Worm (Caenorhabditis elegans): Measurements from ENCODE around the gene sas-4.
A peak's percentile ranks its signal among the peaks of the same experiment; 100 is the strongest.

Gene sas-4

DNA sequence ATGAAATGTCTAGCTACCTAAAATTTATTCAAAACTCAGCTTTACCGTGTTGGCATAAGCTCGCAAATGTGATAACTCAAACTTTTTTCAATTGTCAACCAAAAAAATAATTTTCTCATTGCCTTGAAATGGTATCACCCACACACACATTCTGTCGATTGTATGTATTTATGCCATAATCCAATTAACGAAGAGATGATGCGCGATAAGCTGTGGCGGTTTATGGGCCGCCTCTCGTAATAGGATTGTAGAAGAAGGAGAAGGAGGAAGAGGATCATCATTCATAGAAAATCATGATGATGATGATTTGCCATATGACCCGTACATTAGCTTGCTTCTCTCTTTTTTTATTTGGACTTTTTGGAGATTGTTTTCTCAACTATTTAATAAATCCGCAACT lies 29.2 kb downstream of the sas-4 start:
- no peak for TF ChIP-seq R02D3.7 (tag; optimal IDR thresholded peaks at IDR 0.05)
- no peak for TF ChIP-seq ZK546.5 (tag; optimal IDR thresholded peaks at IDR 0.05)
- TF ChIP-seq F13H6.1 (tag; optimal IDR thresholded peaks at IDR 0.05): no peak
- no peak for TF ChIP-seq ztf-4 (tag; optimal IDR thresholded peaks at IDR 0.05)
- no peak for TF ChIP-seq lin-13 (GFP tag; optimal IDR thresholded peaks at IDR 0.05)
- no peak for TF ChIP-seq nhr-237 (tag; optimal IDR thresholded peaks at IDR 0.05)
- TF ChIP-seq nhr-10 (tag; optimal IDR thresholded peaks at IDR 0.05): no peak
- no peak for TF ChIP-seq skn-1 (tag; optimal IDR thresholded peaks at IDR 0.05)
- no peak for TF ChIP-seq nhr-23 (tag; optimal IDR thresholded peaks at IDR 0.05)
- no peak for TF ChIP-seq ceh-82 (tag; optimal IDR thresholded peaks at IDR 0.05)
- no peak for TF ChIP-seq ztf-11 (tag; optimal IDR thresholded peaks at IDR 0.05)

DNA sequence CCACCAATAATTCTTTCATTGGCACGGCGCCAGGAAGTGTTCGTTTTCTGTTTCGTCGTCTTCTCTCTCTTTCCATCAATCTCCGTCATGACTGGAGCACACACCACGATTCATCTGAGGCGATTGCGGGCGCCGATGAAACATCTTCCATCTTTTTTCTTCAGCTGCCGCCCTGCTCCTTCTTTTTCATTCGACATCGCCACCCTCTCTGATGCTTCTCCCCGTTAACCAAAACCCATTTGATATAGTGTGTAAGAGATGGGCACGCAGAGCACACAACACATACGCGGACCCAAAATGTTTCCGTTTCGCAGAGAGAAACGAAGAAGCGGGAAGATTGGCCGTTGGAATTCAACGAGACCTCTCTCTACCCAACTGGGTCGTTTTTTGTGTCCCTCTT lies 30.9 kb downstream of the sas-4 start:
- TF ChIP-seq ztf-1 (GFP tag; conservative IDR thresholded peaks at IDR 0.05) (no peak), sem-4 (tag; optimal IDR thresholded peaks at IDR 0.05) (no peak), lin-11 (tag; optimal IDR thresholded peaks at IDR 0.05) (no peak), elt-3 (tag; optimal IDR thresholded peaks at IDR 0.05) (no peak), ztf-4 (tag; optimal IDR thresholded peaks at IDR 0.05) (no peak), nhr-12 (tag; optimal IDR thresholded peaks at IDR 0.05) (no peak), sma-9 (GFP tag; optimal IDR thresholded peaks at IDR 0.05) (no peak), sma-9 (tag; optimal IDR thresholded peaks at IDR 0.05) (no peak), mab-5 (tag; optimal IDR thresholded peaks at IDR 0.05) (peak; percentile 74), F13H6.1 (tag; optimal IDR thresholded peaks at IDR 0.05) (peak; percentile 61), crh-2 (tag; optimal IDR thresholded peaks at IDR 0.05) (no peak), lsy-2 (tag; optimal IDR thresholded peaks at IDR 0.05) (peak in 1 of 2 experiments; percentile 49), ceh-82 (tag; optimal IDR thresholded peaks at IDR 0.05) (no peak), lin-13 (GFP tag; optimal IDR thresholded peaks at IDR 0.05) (no peak), skn-1 (tag; optimal IDR thresholded peaks at IDR 0.05) (no peak), unc-55 (GFP tag; optimal IDR thresholded peaks at IDR 0.05) (no peak), C34F6.9 (tag; optimal IDR thresholded peaks at IDR 0.05) (peak; percentile 43), mbf-1 (tag; optimal IDR thresholded peaks at IDR 0.05) (no peak), unc-62 (GFP tag; optimal IDR thresholded peaks at IDR 0.05) (peak; percentile 11), zag-1 (tag; optimal IDR thresholded peaks at IDR 0.05) (peak; percentile 41), nhr-10 (tag; optimal IDR thresholded peaks at IDR 0.05) (no peak), blmp-1 (tag; optimal IDR thresholded peaks at IDR 0.05; ENCODE audit: insufficient read depth) (no peak), nhr-129 (tag; optimal IDR thresholded peaks at IDR 0.05) (peak; percentile 42), Y55F3AM.14 (GFP tag; optimal IDR thresholded peaks at IDR 0.05) (peak; percentile 36), mdl-1 (tag; optimal IDR thresholded peaks at IDR 0.05) (peak in 1 of 2 experiments; percentile 14), nhr-25 (tag; optimal IDR thresholded peaks at IDR 0.05) (no peak), fos-1 (tag; optimal IDR thresholded peaks at IDR 0.05) (no peak), ama-1 (optimal IDR thresholded peaks at IDR 0.05) (no peak), lin-39 (tag; optimal IDR thresholded peaks at IDR 0.05) (no peak)

DNA sequence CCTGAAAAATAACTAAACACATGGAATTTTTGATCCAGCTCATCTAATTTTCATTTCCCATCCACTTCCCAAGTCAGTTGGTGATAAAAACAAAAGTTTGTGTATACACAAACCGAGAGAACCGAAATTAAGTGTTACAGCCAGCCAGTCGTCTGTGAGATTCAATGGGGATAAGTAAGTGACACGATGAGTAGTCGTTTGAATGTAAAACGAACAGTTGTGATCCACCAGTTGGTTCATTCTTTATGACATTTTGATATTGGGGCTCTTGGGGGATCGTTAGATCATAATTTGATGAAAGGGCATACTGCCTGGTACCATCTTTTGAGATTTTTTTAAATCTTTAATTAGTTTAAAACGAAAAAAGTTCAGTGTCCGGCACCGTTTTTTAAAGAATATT lies 31.6 kb downstream of the sas-4 start:
- TF ChIP-seq nhr-237 (tag; optimal IDR thresholded peaks at IDR 0.05) (no peak), nhr-10 (tag; optimal IDR thresholded peaks at IDR 0.05) (no peak), nhr-23 (tag; optimal IDR thresholded peaks at IDR 0.05) (no peak), gmeb-1 (tag; optimal IDR thresholded peaks at IDR 0.05) (no peak), aly-2 (tag; optimal IDR thresholded peaks at IDR 0.05) (no peak), elt-3 (tag; optimal IDR thresholded peaks at IDR 0.05) (no peak), R02D3.7 (tag; optimal IDR thresholded peaks at IDR 0.05) (no peak), mbf-1 (tag; optimal IDR thresholded peaks at IDR 0.05) (no peak), mdl-1 (tag; optimal IDR thresholded peaks at IDR 0.05) (no peak), sma-9 (GFP tag; optimal IDR thresholded peaks at IDR 0.05) (no peak), sma-9 (tag; optimal IDR thresholded peaks at IDR 0.05) (no peak), dmd-4 (tag; optimal IDR thresholded peaks at IDR 0.05) (no peak), nhr-6 (tag; optimal IDR thresholded peaks at IDR 0.05) (no peak), ztf-1 (GFP tag; conservative IDR thresholded peaks at IDR 0.05) (no peak), lsy-2 (tag; optimal IDR thresholded peaks at IDR 0.05) (no peak)

DNA sequence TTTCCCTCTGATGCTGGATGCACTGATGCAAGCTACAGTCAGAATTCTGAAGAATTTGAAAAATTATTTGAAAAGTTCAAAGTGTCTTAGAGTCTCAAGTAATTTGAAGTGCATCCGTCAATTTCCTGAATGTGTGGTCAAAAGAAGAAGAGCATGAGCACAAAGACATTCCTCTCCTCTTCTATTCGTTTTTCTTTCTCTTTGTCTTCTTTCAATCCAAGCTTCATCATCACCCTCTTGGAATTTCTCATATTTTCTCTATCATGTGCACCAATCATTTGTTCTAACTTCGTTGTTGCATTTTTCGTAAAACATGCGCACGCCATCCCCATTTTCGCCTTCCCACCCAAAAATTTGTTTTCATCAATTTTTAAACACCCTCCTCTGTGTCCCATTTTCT lies 32.4 kb downstream of the sas-4 start:
- peak; percentile 42 for TF ChIP-seq unc-55 (GFP tag; optimal IDR thresholded peaks at IDR 0.05)
- TF ChIP-seq nhr-23 (tag; optimal IDR thresholded peaks at IDR 0.05): no peak

Measured in whole organism, L2 larva.